Fruit fly (Drosophila melanogaster) whole organism, adult: ENCODE data around the gene hid.

Experiments
- CG11617 ChIP-seq: fragments of 200-800 bp; sonication (Bioruptor generic); optimal IDR thresholded peaks from 2 replicates; lab custom pipeline; 2017; ENCODE audit warnings: mild to moderate bottlenecking, missing biosample characterization, missing genetic modification reagents, missing genetic modification characterization
- CG14711 ChIP-seq: fragments of 200-800 bp; sonication (Bioruptor generic); optimal IDR thresholded peaks from 2 replicates; lab custom pipeline; 2018; ENCODE audit warnings: missing biosample characterization, mild to moderate bottlenecking, missing genetic modification characterization, moderate library complexity
- CG1620 ChIP-seq: fragments of 200-800 bp; sonication (Bioruptor generic); optimal IDR thresholded peaks from 2 replicates; lab custom pipeline; 2016; ENCODE audit warnings: missing biosample characterization, missing genetic modification characterization
- Mnt ChIP-seq: fragments of 200-800 bp; sonication (Bioruptor generic); optimal IDR thresholded peaks from 2 replicates; lab custom pipeline; 2016; ENCODE audit warnings: missing biosample characterization, mild to moderate bottlenecking, missing genetic modification characterization
- bab1 ChIP-seq: fragments of 200-800 bp; sonication (Bioruptor generic); optimal IDR thresholded peaks from 3 replicates; lab custom pipeline; 2019; ENCODE audit warnings: missing biosample characterization, mild to moderate bottlenecking, missing genetic modification characterization, moderate library complexity
- kay ChIP-seq: fragments of 200-800 bp; sonication (Bioruptor generic); peaks from one replicate; lab custom pipeline; 2016; ENCODE audit warnings: missing biosample characterization, missing genetic modification characterization, borderline replicate concordance

DNA sequence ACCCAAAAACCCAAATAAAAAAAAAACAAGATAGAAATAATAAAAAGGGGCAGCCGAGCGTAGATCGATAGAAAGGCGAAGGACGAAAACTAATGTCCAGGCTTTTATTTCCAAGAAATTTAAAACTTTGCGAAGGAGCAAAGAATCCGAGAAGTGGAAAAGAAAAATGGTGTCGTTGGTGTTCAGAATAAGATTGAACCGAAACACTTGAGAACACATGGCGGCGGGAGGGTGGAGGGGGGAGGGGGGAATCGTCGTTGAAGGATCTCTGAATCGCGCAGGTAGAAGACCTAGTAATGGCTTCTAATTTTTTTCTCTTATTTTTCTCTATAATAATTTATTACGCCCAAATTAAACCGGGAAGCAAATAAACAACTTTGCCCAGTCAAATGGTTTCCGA, 20.1 kb upstream of the hid start:
- TF ChIP-seq Mnt (GFP tag; lab: Kevin White, UChicago) (no peak), CG14711 (no peak), CG11617 (no peak), bab1 (no peak), kay (GFP tag; lab: Kevin White, UChicago) (peak; percentile 29), CG1620 (GFP tag; lab: Kevin White, UChicago) (no peak)
